Fruit fly (Drosophila melanogaster) whole organism, embryonic: ENCODE measurements around the gene CG31265.
A peak's percentile ranks its signal among the peaks of the same experiment; 100 is the strongest.

Source experiments
- Ada2b ChIP-seq: fragments of 200-800 bp; sonication (Bioruptor generic); IDR thresholded peaks from 2 replicates; pipeline ENCODE4 v1.3.6; 2022; ENCODE audit warnings: missing biosample characterization, missing genetic modification characterization
- Asciz ChIP-seq: fragments of 200-800 bp; sonication (Bioruptor generic); optimal IDR thresholded peaks from 2 replicates; lab custom pipeline; 2017; ENCODE audit warnings: missing biosample characterization, mild to moderate bottlenecking, missing genetic modification characterization, missing genetic modification reagents
- Awh ChIP-seq: fragments of 200-800 bp; sonication (Bioruptor generic); IDR thresholded peaks from 2 replicates; pipeline ENCODE4, ENCODE4 v1.3.6; 2022; ENCODE audit warnings: missing biosample characterization, missing genetic modification characterization
- BEAF-32 ChIP-seq: fragments of 200-800 bp; sonication (Bioruptor generic); optimal IDR thresholded peaks from 3 replicates; lab custom pipeline; 2017; ENCODE audit warnings: missing biosample characterization, missing genetic modification characterization, mild to moderate bottlenecking, moderate library complexity, missing genetic modification reagents
- Bgb ChIP-seq: fragments of 200-800 bp; sonication (Bioruptor generic); IDR thresholded peaks from 2 replicates; pipeline ENCODE4 v1.3.6; 2022; ENCODE audit warnings: missing biosample characterization, missing genetic modification characterization; ENCODE audit not compliant: partially characterized antibody
- CG11696 ChIP-seq: fragments of 200-800 bp; sonication (Bioruptor generic); IDR thresholded peaks from 2 replicates; pipeline ENCODE4 v1.3.6; 2022; ENCODE audit warnings: missing biosample characterization, missing genetic modification characterization
- CG12299 ChIP-seq: fragments of 200-800 bp; sonication (Bioruptor generic); optimal IDR thresholded peaks from 2 replicates; lab custom pipeline; 2018; ENCODE audit warnings: missing biosample characterization, mild to moderate bottlenecking, missing genetic modification characterization
- CG13424 ChIP-seq: fragments of 200-800 bp; sonication (Bioruptor generic); optimal IDR thresholded peaks from 2 replicates; lab custom pipeline; 2019; ENCODE audit warnings: missing biosample characterization, mild to moderate bottlenecking, missing genetic modification characterization, moderate library complexity
- CG14441 ChIP-seq: fragments of 200-800 bp; sonication (Bioruptor generic); IDR thresholded peaks from 2 replicates; pipeline ENCODE4 v1.3.6; 2022; ENCODE audit warnings: missing biosample characterization, missing genetic modification characterization
- CG14710 ChIP-seq: fragments of 200-800 bp; sonication (Bioruptor generic); optimal IDR thresholded peaks from 3 replicates; lab custom pipeline; 2019; ENCODE audit warnings: missing biosample characterization, mild to moderate bottlenecking, missing genetic modification characterization, moderate library complexity
- CG15269 ChIP-seq: fragments of 200-800 bp; sonication (Bioruptor generic); optimal IDR thresholded peaks from 2 replicates; lab custom pipeline; 2018; ENCODE audit warnings: missing biosample characterization, mild to moderate bottlenecking, missing genetic modification characterization, moderate library complexity
- CG15514 ChIP-seq: fragments of 200-800 bp; sonication (Bioruptor generic); optimal IDR thresholded peaks from 3 replicates; lab custom pipeline; 2017; ENCODE audit warnings: missing biosample characterization, missing genetic modification characterization, mild to moderate bottlenecking, moderate library complexity, missing genetic modification reagents
- CG15696 ChIP-seq: fragments of 200-800 bp; sonication (Bioruptor generic); optimal IDR thresholded peaks from 2 replicates; lab custom pipeline; 2019; ENCODE audit warnings: missing biosample characterization, mild to moderate bottlenecking, missing genetic modification characterization, moderate library complexity
- CG1647 ChIP-seq: fragments of 200-800 bp; sonication (Bioruptor generic); optimal IDR thresholded peaks from 3 replicates; lab custom pipeline; 2016; ENCODE audit warnings: missing biosample characterization, missing genetic modification characterization
- CG17361 ChIP-seq: fragments of 200-800 bp; sonication (Bioruptor generic); IDR thresholded peaks from 3 replicates; pipeline ENCODE4 v1.3.6; 2022; ENCODE audit warnings: missing biosample characterization, missing genetic modification characterization
- CG17829 ChIP-seq: fragments of 200-800 bp; optimal IDR thresholded peaks from 2 replicates; lab custom pipeline; 2019; ENCODE audit warnings: missing biosample characterization, mild to moderate bottlenecking, missing genetic modification characterization, moderate library complexity
- CG18262 ChIP-seq: fragments of 200-800 bp; optimal IDR thresholded peaks from 3 replicates; lab custom pipeline; 2019; ENCODE audit warnings: missing biosample characterization, mild to moderate bottlenecking, missing genetic modification characterization, moderate library complexity
- CG18599 ChIP-seq: fragments of 200-800 bp; sonication (Bioruptor generic); optimal IDR thresholded peaks from 3 replicates; lab custom pipeline; 2017; ENCODE audit warnings: missing biosample characterization, missing genetic modification characterization, mild to moderate bottlenecking, moderate library complexity, missing genetic modification reagents
- CG2116 ChIP-seq: fragments of 200-800 bp; sonication (Bioruptor generic); optimal IDR thresholded peaks from 3 replicates; lab custom pipeline; 2018; ENCODE audit warnings: missing biosample characterization, mild to moderate bottlenecking, missing genetic modification characterization
- CG2712 ChIP-seq: fragments of 200-800 bp; optimal IDR thresholded peaks from 3 replicates; lab custom pipeline; 2019; ENCODE audit warnings: missing biosample characterization, mild to moderate bottlenecking, missing genetic modification characterization, moderate library complexity
- CG4360 ChIP-seq: fragments of 200-800 bp; sonication (Bioruptor generic); IDR thresholded peaks from 2 replicates; pipeline ENCODE4 v1.3.6; 2022; ENCODE audit warnings: missing biosample characterization, missing genetic modification characterization
- CG6254 ChIP-seq: fragments of 200-800 bp; sonication (Bioruptor generic); optimal IDR thresholded peaks from 3 replicates; lab custom pipeline; 2017; ENCODE audit warnings: mild to moderate bottlenecking, missing biosample characterization, missing genetic modification reagents, missing genetic modification characterization
- CG6272 ChIP-seq: fragments of 200-800 bp; sonication (Bioruptor generic); IDR thresholded peaks from 2 replicates; pipeline ENCODE4 v1.3.6; 2022; ENCODE audit warnings: missing biosample characterization, missing genetic modification characterization
- CG7372 ChIP-seq: fragments of 200-800 bp; sonication (Bioruptor generic); IDR thresholded peaks from 2 replicates; pipeline ENCODE4 v1.3.6; 2022; ENCODE audit warnings: missing biosample characterization, missing genetic modification characterization
- CG7987 ChIP-seq: fragments of 200-800 bp; sonication (Bioruptor generic); optimal IDR thresholded peaks from 2 replicates; lab custom pipeline; 2018; ENCODE audit warnings: missing biosample characterization, mild to moderate bottlenecking, missing genetic modification characterization, moderate library complexity
- CG9609 ChIP-seq: fragments of 200-800 bp; sonication (Bioruptor generic); optimal IDR thresholded peaks from 3 replicates; lab custom pipeline; 2016; ENCODE audit warnings: missing biosample characterization, missing genetic modification characterization
- CG9932 ChIP-seq: fragments of 200-800 bp; sonication (Bioruptor generic); IDR thresholded peaks from 2 replicates; pipeline ENCODE4 v1.3.6; 2022; ENCODE audit warnings: missing biosample characterization, missing genetic modification characterization
- CHES-1-like ChIP-seq: fragments of 200-800 bp; sonication (Bioruptor generic); optimal IDR thresholded peaks from 2 replicates; lab custom pipeline; 2016; ENCODE audit warnings: missing biosample characterization, missing genetic modification characterization
- Chrac-16 ChIP-seq: fragments of 200-800 bp; sonication (Bioruptor generic); optimal IDR thresholded peaks from 3 replicates; lab custom pipeline; 2016; ENCODE audit warnings: missing biosample characterization, missing genetic modification characterization
- HLH3B ChIP-seq: fragments of 200-800 bp; sonication (Bioruptor generic); IDR thresholded peaks from 2 replicates; pipeline ENCODE4 v1.3.6; 2022; ENCODE audit warnings: missing biosample characterization, missing genetic modification characterization
- Hr78 ChIP-seq, 2 experiments: fragments of 200-800 bp in 1 of 2; fragments of >200 bp in 1 of 2; sonication (Bioruptor generic) in 1 of 2; optimal IDR thresholded peaks; 2 replicates each; lab custom pipeline; 2017 to 2019; ENCODE audit warnings: missing biosample characterization in 2 of 2, missing genetic modification characterization in 2 of 2, mild to moderate bottlenecking in 1 of 2, moderate library complexity in 1 of 2
- Mrtf ChIP-seq: fragments of 200-800 bp; sonication (Bioruptor generic); IDR thresholded peaks from 3 replicates; pipeline ENCODE4 v1.3.6; 2022; ENCODE audit warnings: missing biosample characterization, missing genetic modification characterization
- Myb ChIP-seq: fragments of 200-800 bp; sonication (Bioruptor generic); optimal IDR thresholded peaks from 2 replicates; lab custom pipeline; 2016; ENCODE audit warnings: missing biosample characterization, missing genetic modification characterization
- Optix ChIP-seq: fragments of 200-800 bp; sonication (Bioruptor generic); IDR thresholded peaks from 3 replicates; pipeline ENCODE4 v1.3.6; 2022; ENCODE audit warnings: missing biosample characterization, missing genetic modification characterization
- Scr ChIP-seq: fragments of 200-800 bp; sonication (Bioruptor generic); IDR thresholded peaks from 2 replicates; pipeline ENCODE4 v1.3.6; 2022; ENCODE audit warnings: missing biosample characterization, missing genetic modification characterization; ENCODE audit not compliant: partially characterized antibody
- Sry-δ ChIP-seq: fragments of 200-800 bp; sonication (Bioruptor generic); optimal IDR thresholded peaks from 2 replicates; lab custom pipeline; 2016; ENCODE audit warnings: missing biosample characterization, missing genetic modification characterization
- YL-1 ChIP-seq: fragments of 200-800 bp; sonication (Bioruptor generic); optimal IDR thresholded peaks from 3 replicates; lab custom pipeline; 2017; ENCODE audit warnings: missing biosample characterization, mild to moderate bottlenecking, missing genetic modification characterization
- al ChIP-seq: fragments of 200-800 bp; sonication (Bioruptor generic); IDR thresholded peaks from 2 replicates; pipeline ENCODE4 v1.3.6; 2022; ENCODE audit warnings: missing biosample characterization, missing genetic modification characterization
- bowl ChIP-seq: fragments of 200-800 bp; sonication (Bioruptor generic); IDR thresholded peaks from 2 replicates; pipeline ENCODE4 v1.3.6; 2022; ENCODE audit warnings: missing biosample characterization, missing genetic modification characterization
- gcm2 ChIP-seq: fragments of 200-800 bp; sonication (Bioruptor generic); optimal IDR thresholded peaks from 2 replicates; lab custom pipeline; 2016; ENCODE audit warnings: missing biosample characterization, missing genetic modification characterization
- grau ChIP-seq: fragments of 200-800 bp; optimal IDR thresholded peaks from 3 replicates; lab custom pipeline; 2019; ENCODE audit warnings: missing biosample characterization, mild to moderate bottlenecking, missing genetic modification characterization, moderate library complexity
- her ChIP-seq: fragments of 200-800 bp; sonication (Bioruptor generic); optimal IDR thresholded peaks from 2 replicates; lab custom pipeline; 2016; ENCODE audit warnings: missing biosample characterization, missing genetic modification characterization
- lbe ChIP-seq: fragments of 200-800 bp; sonication (Bioruptor generic); optimal IDR thresholded peaks from 2 replicates; lab custom pipeline; 2016; ENCODE audit warnings: missing biosample characterization, mild to moderate bottlenecking, missing genetic modification characterization
- nerfin-2 ChIP-seq: fragments of 200-800 bp; sonication (Bioruptor generic); IDR thresholded peaks from 2 replicates; pipeline ENCODE4 v1.3.6; 2022; ENCODE audit warnings: missing biosample characterization, missing genetic modification characterization; ENCODE audit not compliant: partially characterized antibody
- phol ChIP-seq: fragments of 200-800 bp; sonication (Bioruptor generic); optimal IDR thresholded peaks from 3 replicates; lab custom pipeline; 2018; ENCODE audit warnings: missing biosample characterization, mild to moderate bottlenecking, missing genetic modification characterization, moderate library complexity
- ranshi ChIP-seq: fragments of 200-800 bp; sonication (Bioruptor generic); IDR thresholded peaks from 2 replicates; pipeline ENCODE4 v1.3.6; 2022; ENCODE audit warnings: missing biosample characterization, missing genetic modification characterization
- ro ChIP-seq: fragments of 200-800 bp; sonication (Bioruptor generic); IDR thresholded peaks from 2 replicates; pipeline ENCODE4 v1.3.6; 2022; ENCODE audit warnings: missing biosample characterization, missing genetic modification characterization
- sc ChIP-seq, 3 experiments: fragments of >200 bp in 2 of 3; fragments of 200-800 bp in 1 of 3; sonication (Bioruptor generic) in 1 of 3; optimal IDR thresholded peaks; 2 replicates in 2 of 3; 3 replicates in 1 of 3; lab custom pipeline; 2017; ENCODE audit warnings: mild to moderate bottlenecking in 1 of 3, missing biosample characterization in 1 of 3, missing genetic modification characterization in 1 of 3, missing genetic modification reagents in 1 of 3
- sd ChIP-seq: fragments of 200-800 bp; sonication (Bioruptor generic); optimal IDR thresholded peaks from 3 replicates; lab custom pipeline; 2018; ENCODE audit warnings: missing biosample characterization, mild to moderate bottlenecking, missing genetic modification characterization, moderate library complexity
- tap ChIP-seq: fragments of 200-800 bp; optimal IDR thresholded peaks from 3 replicates; lab custom pipeline; 2019; ENCODE audit warnings: missing biosample characterization, mild to moderate bottlenecking, missing genetic modification characterization, moderate library complexity

Gene CG31265

DNA sequence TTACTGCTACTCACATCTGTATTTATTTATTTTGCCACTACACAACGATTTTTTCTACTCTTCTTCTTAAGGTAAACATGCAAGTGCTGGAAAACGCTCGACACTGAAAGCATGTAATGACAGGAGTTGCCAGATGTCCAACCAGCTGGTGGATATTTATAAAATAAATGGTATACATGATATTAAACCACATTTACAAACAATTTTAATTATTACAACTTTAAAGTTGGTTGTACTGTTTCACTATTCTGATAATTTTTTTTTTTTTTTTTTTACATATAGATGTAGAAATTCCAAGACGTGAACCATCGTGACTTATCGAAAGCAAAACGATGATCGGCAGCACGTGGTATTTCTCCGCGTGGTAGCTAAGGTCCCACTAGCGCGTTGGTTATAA, 48.2 kb upstream of the CG31265 start, which contains the start of the genes Keap1 and kuk (continued):
- peak; percentile 62 for TF ChIP-seq CG2712 (tag; lab: Kevin White, UChicago)
- TF ChIP-seq her (GFP tag; lab: Kevin White, UChicago) = peak; percentile 29
- TF ChIP-seq CG15696 (tag; lab: Kevin White, UChicago) = peak; percentile 32
- TF ChIP-seq tap (tag; lab: Kevin White, UChicago) = no peak
- peak; percentile 62 for TF ChIP-seq lbe
- TF ChIP-seq CG7372 (GFP tag; lab: Robert Waterston, UW) = no peak
- peak; percentile 37; the same call in 1 of the 2 replicates for TF ChIP-seq Ada2b (GFP tag; lab: Robert Waterston, UW)
- TF ChIP-seq gcm2 = peak; percentile 41
- peak; percentile 19 for TF ChIP-seq CG13424 (tag; lab: Kevin White, UChicago)
- TF ChIP-seq Sry-δ (GFP tag; lab: Kevin White, UChicago) = peak; percentile 73
- peak; percentile 46; the same call in 1 of the 2 replicates for TF ChIP-seq CG6272 (GFP tag; lab: Robert Waterston, UW)
- peak; percentile 71 for TF ChIP-seq CG1647 (GFP tag; lab: Kevin White, UChicago)
- no peak for TF ChIP-seq bowl (GFP tag; lab: Robert Waterston, UW)
- peak; percentile 67 for TF ChIP-seq ranshi (GFP tag; lab: Robert Waterston, UW)
- TF ChIP-seq Bgb = peak; percentile 88
- TF ChIP-seq CG9932 = peak; percentile 74
- peak; percentile 55 for TF ChIP-seq Chrac-16 (GFP tag; lab: Kevin White, UChicago)
- TF ChIP-seq CG18262 (tag; lab: Kevin White, UChicago) = no peak
- TF ChIP-seq CG17361 = no peak; the same call in 2 of the 3 replicates
- TF ChIP-seq CG18599 (GFP tag; lab: Kevin White, UChicago) = peak; percentile 43
- TF ChIP-seq Mrtf (GFP tag; lab: Robert Waterston, UW) = no peak
- no peak for TF ChIP-seq Optix (GFP tag; lab: Robert Waterston, UW)
- TF ChIP-seq phol (tag; lab: Kevin White, UChicago) = peak; percentile 25
- TF ChIP-seq sc (optimal IDR thresholded peaks at IDR 0.05; lab: Kevin White, UChicago) = no peak
- no peak for TF ChIP-seq sc (GFP tag; optimal IDR thresholded peaks at IDR 0.05; lab: Kevin White, UChicago)
- TF ChIP-seq Asciz (GFP tag; lab: Kevin White, UChicago) = peak; percentile 48
- peak; percentile 43 for TF ChIP-seq sd
- TF ChIP-seq CG14710 (tag; lab: Kevin White, UChicago) = peak; percentile 82
- no peak for TF ChIP-seq CG12299 (tag; lab: Kevin White, UChicago)
- peak; percentile 88 for TF ChIP-seq Scr
- TF ChIP-seq CG4360 = no peak
- no peak for TF ChIP-seq Awh (GFP tag; lab: Robert Waterston, UW)
- TF ChIP-seq CG6254 (GFP tag; lab: Kevin White, UChicago) = no peak
- TF ChIP-seq CG7987 (GFP tag; lab: Kevin White, UChicago) = no peak
- peak; percentile 57; the same call in 1 of the 2 replicates for TF ChIP-seq CG14441 (GFP tag; lab: Robert Waterston, UW)
- TF ChIP-seq nerfin-2 (GFP tag; lab: Robert Waterston, UW) = no peak
- TF ChIP-seq CG15269 (tag; lab: Kevin White, UChicago) = peak; percentile 29
- no peak for TF ChIP-seq HLH3B (GFP tag; lab: Robert Waterston, UW)
- peak; percentile 53 for TF ChIP-seq CG9609 (GFP tag; lab: Kevin White, UChicago)
- TF ChIP-seq BEAF-32 = peak; percentile 95
- TF ChIP-seq Hr78 (GFP tag; optimal IDR thresholded peaks at IDR 0.05; lab: Kevin White, UChicago) = no peak
- TF ChIP-seq CG11696 (GFP tag; lab: Robert Waterston, UW) = no peak
- peak; percentile 24 for TF ChIP-seq grau (tag; lab: Kevin White, UChicago)
- TF ChIP-seq CG2116 (GFP tag; lab: Kevin White, UChicago) = peak; percentile 72
- TF ChIP-seq YL-1 (GFP tag; lab: Kevin White, UChicago) = no peak
- peak; percentile 74 for TF ChIP-seq CG15514
- no peak for TF ChIP-seq ro
- TF ChIP-seq CHES-1-like (GFP tag; lab: Kevin White, UChicago) = peak; percentile 82
- TF ChIP-seq al = peak; percentile 44; the same call in 1 of the 2 replicates
- TF ChIP-seq Myb (GFP tag; lab: Kevin White, UChicago) = peak; percentile 92
- peak; percentile 43 for TF ChIP-seq CG17829
